Worm (Caenorhabditis elegans) whole organism, young adult: Measurements from ENCODE around the gene lips-8.

ENCODE experiments used
- C17E4.6 ChIP-seq: fragments of 200-800 bp; sonication (Bioruptor generic); IDR thresholded peaks from 2 replicates; pipeline ENCODE4 v1.3.6; 2022; ENCODE audit warnings: missing genetic modification reagents, missing genetic modification characterization, missing compliant biosample characterization
- F10E7.11 ChIP-seq: sonication (generic microtip); optimal IDR thresholded peaks from 2 replicates; lab custom pipeline; 2017; ENCODE audit warnings: mild to moderate bottlenecking, missing genetic modification characterization, moderate library complexity, missing compliant biosample characterization
- F22D6.2 ChIP-seq: sonication (generic microtip); optimal IDR thresholded peaks from 2 replicates; lab custom pipeline; 2016; ENCODE audit warnings: mild to moderate bottlenecking, missing genetic modification characterization, missing compliant biosample characterization
- K11D2.4 ChIP-seq: fragments of 200-800 bp; sonication (Bioruptor generic); IDR thresholded peaks from 2 replicates; pipeline ENCODE4 v1.3.6; 2022; ENCODE audit warnings: missing genetic modification reagents, missing genetic modification characterization, missing compliant biosample characterization
- T26A5.8 ChIP-seq: sonication (generic microtip); optimal IDR thresholded peaks from 2 replicates; lab custom pipeline; 2016; ENCODE audit warnings: missing genetic modification characterization, missing compliant biosample characterization
- Y56A3A.18 ChIP-seq: fragments of 200-800 bp; sonication (Bioruptor generic); IDR thresholded peaks from 2 replicates; pipeline ENCODE4 v1.3.6; 2022; ENCODE audit warnings: missing genetic modification reagents, missing genetic modification characterization, missing compliant biosample characterization
- Y79H2A.3 ChIP-seq: fragments of 200-800 bp; sonication (Bioruptor generic); conservative IDR thresholded peaks from 2 replicates; pipeline ENCODE4 v1.3.6; 2022; ENCODE audit warnings: missing genetic modification reagents, missing genetic modification characterization, missing compliant biosample characterization
- Y95B8A.8 ChIP-seq: fragments of 200-800 bp; sonication (Bioruptor generic); IDR thresholded peaks from 2 replicates; pipeline ENCODE4 v1.3.6; 2022; ENCODE audit warnings: missing genetic modification reagents, missing genetic modification characterization, missing compliant biosample characterization
- akir-1 ChIP-seq: fragments of 200-800 bp; sonication (Bioruptor generic); optimal IDR thresholded peaks from 2 replicates; lab custom pipeline; 2018; ENCODE audit warnings: mild to moderate bottlenecking, missing genetic modification characterization, moderate library complexity, missing compliant biosample characterization
- ama-1 ChIP-seq, 3 experiments: fragments of 150-350 bp in 1 of 3; sonication (generic microtip) in 2 of 3; optimal IDR thresholded peaks; 2 replicates each; lab custom pipeline; 2014 to 2018; ENCODE audit warnings: missing biosample characterization in 2 of 3, missing genetic modification characterization in 2 of 3, missing genetic modification reagents in 2 of 3
- aptf-2 ChIP-seq: fragments of 200-800 bp; sonication (Bioruptor generic); conservative IDR thresholded peaks from 2 replicates; pipeline ENCODE4 v1.3.6; 2022; ENCODE audit warnings: missing genetic modification reagents, missing genetic modification characterization, missing compliant biosample characterization
- atf-7 ChIP-seq: sonication (generic microtip); optimal IDR thresholded peaks from 2 replicates; lab custom pipeline; 2017; ENCODE audit warnings: mild to moderate bottlenecking, missing genetic modification characterization, missing compliant biosample characterization
- athp-1 ChIP-seq: sonication (generic microtip); optimal IDR thresholded peaks from 2 replicates; lab custom pipeline; 2017; ENCODE audit warnings: mild to moderate bottlenecking, missing genetic modification characterization, missing compliant biosample characterization
- attf-5 ChIP-seq: fragments of 200-800 bp; sonication (Bioruptor generic); optimal IDR thresholded peaks from 2 replicates; lab custom pipeline; 2018; ENCODE audit warnings: mild to moderate bottlenecking, missing genetic modification characterization, missing compliant biosample characterization
- attf-6 ChIP-seq: fragments of 200-800 bp; sonication (Bioruptor generic); IDR thresholded peaks from 2 replicates; pipeline ENCODE4 v1.3.6; 2022; ENCODE audit warnings: missing genetic modification reagents, missing genetic modification characterization, missing compliant biosample characterization
- ccch-3 ChIP-seq: fragments of 200-800 bp; sonication (Bioruptor generic); optimal IDR thresholded peaks from 2 replicates; lab custom pipeline; 2018; ENCODE audit warnings: mild to moderate bottlenecking, missing genetic modification characterization, missing compliant biosample characterization
- ceh-100 ChIP-seq: fragments of 200-800 bp; sonication (Bioruptor generic); IDR thresholded peaks from 2 replicates; pipeline ENCODE4 v1.3.6; 2022; ENCODE audit warnings: missing genetic modification reagents, missing genetic modification characterization, missing compliant biosample characterization
- dox-1 ChIP-seq: fragments of 200-800 bp; sonication (Bioruptor generic); IDR thresholded peaks from 2 replicates; pipeline ENCODE4 v1.3.6; 2022; ENCODE audit warnings: missing genetic modification reagents, missing genetic modification characterization, missing compliant biosample characterization
- dpff-1 ChIP-seq: sonication (generic microtip); optimal IDR thresholded peaks from 2 replicates; lab custom pipeline; 2017; ENCODE audit warnings: mild to moderate bottlenecking, missing genetic modification characterization, missing compliant biosample characterization
- dpl-1 ChIP-seq: fragments of 150-350 bp; optimal IDR thresholded peaks from 2 replicates; lab custom pipeline; 2014; ENCODE audit warnings: missing biosample characterization, missing genetic modification reagents, missing genetic modification characterization
- egl-44 ChIP-seq: fragments of 200-800 bp; sonication (Bioruptor generic); IDR thresholded peaks from 2 replicates; pipeline ENCODE4 v1.3.6; 2022; ENCODE audit warnings: missing genetic modification reagents, missing genetic modification characterization, missing compliant biosample characterization
- ekl-4 ChIP-seq: fragments of 200-800 bp; sonication (Bioruptor generic); IDR thresholded peaks from 2 replicates; pipeline ENCODE4 v1.3.6; 2022; ENCODE audit warnings: missing genetic modification reagents, missing genetic modification characterization, missing compliant biosample characterization
- fkh-3 ChIP-seq: sonication (generic microtip); optimal IDR thresholded peaks from 2 replicates; lab custom pipeline; 2016; ENCODE audit warnings: mild to moderate bottlenecking, missing genetic modification characterization, missing compliant biosample characterization
- gei-17 ChIP-seq: fragments of 200-800 bp; sonication (Bioruptor generic); optimal IDR thresholded peaks from 2 replicates; lab custom pipeline; 2018; ENCODE audit warnings: mild to moderate bottlenecking, missing genetic modification characterization, missing compliant biosample characterization
- hmg-1.2 ChIP-seq: fragments of 200-800 bp; sonication (Bioruptor generic); IDR thresholded peaks from 2 replicates; pipeline ENCODE4 v1.3.6; 2022; ENCODE audit warnings: missing genetic modification reagents, missing genetic modification characterization, missing compliant biosample characterization
- hrde-1 ChIP-seq: sonication (generic microtip); optimal IDR thresholded peaks from 2 replicates; lab custom pipeline; 2016; ENCODE audit warnings: missing genetic modification characterization, mild to moderate bottlenecking, missing compliant biosample characterization, moderate library complexity, missing genotype, missing genetic modification reagents, borderline replicate concordance
- hsf-1 ChIP-seq: fragments of 200-800 bp; sonication (Bioruptor generic); IDR thresholded peaks from 2 replicates; pipeline ENCODE4 v1.3.6; 2022; ENCODE audit warnings: missing genetic modification reagents, missing genetic modification characterization, missing compliant biosample characterization
- let-526 ChIP-seq: fragments of 200-800 bp; sonication (Bioruptor generic); IDR thresholded peaks from 2 replicates; pipeline ENCODE4 v1.3.6; 2022; ENCODE audit warnings: missing genetic modification reagents, missing genetic modification characterization, missing compliant biosample characterization
- lin-26 ChIP-seq: fragments of 200-800 bp; sonication (Bioruptor generic); IDR thresholded peaks from 2 replicates; pipeline ENCODE4 v1.3.6; 2022; ENCODE audit warnings: missing genetic modification reagents, missing genetic modification characterization, missing compliant biosample characterization
- lin-35 ChIP-seq, 3 experiments: fragments of 150-350 bp in 2 of 3; sonication (generic microtip) in 1 of 3; optimal IDR thresholded peaks; 2 replicates each; lab custom pipeline; 2014 to 2018; ENCODE audit warnings: missing biosample characterization in 3 of 3, missing genetic modification characterization in 3 of 3, missing genetic modification reagents in 3 of 3
- lsy-27 ChIP-seq: sonication (generic microtip); optimal IDR thresholded peaks from 2 replicates; lab custom pipeline; 2017; ENCODE audit warnings: missing genetic modification characterization, mild to moderate bottlenecking, missing compliant biosample characterization, antibody characterized with exemption, missing genotype, borderline replicate concordance; ENCODE audit not compliant: insufficient read depth
- mxl-1 ChIP-seq: sonication (generic microtip); optimal IDR thresholded peaks from 2 replicates; lab custom pipeline; 2016; ENCODE audit warnings: missing genetic modification characterization, missing compliant biosample characterization
- nfyb-1 ChIP-seq: fragments of 200-800 bp; sonication (Bioruptor generic); IDR thresholded peaks from 2 replicates; pipeline ENCODE4 v1.3.6; 2022; ENCODE audit warnings: missing genetic modification reagents, missing genetic modification characterization, missing compliant biosample characterization
- unc-62 ChIP-seq: fragments of 150-350 bp; optimal IDR thresholded peaks from 2 replicates; lab custom pipeline; 2014; ENCODE audit warnings: missing biosample characterization, missing genetic modification reagents, missing genetic modification characterization
- zfh-2 ChIP-seq: fragments of 200-800 bp; sonication (Bioruptor generic); conservative IDR thresholded peaks from 2 replicates; pipeline ENCODE4 v1.3.6; 2022; ENCODE audit warnings: missing genetic modification reagents, missing genetic modification characterization, missing compliant biosample characterization
- zim-3 ChIP-seq: sonication (generic microtip); optimal IDR thresholded peaks from 2 replicates; lab custom pipeline; 2017; ENCODE audit warnings: mild to moderate bottlenecking, missing genetic modification characterization, moderate library complexity, missing compliant biosample characterization
- ztf-26 ChIP-seq: sonication (generic microtip); optimal IDR thresholded peaks from 2 replicates; lab custom pipeline; 2017; ENCODE audit warnings: missing genetic modification characterization, missing compliant biosample characterization
- ztf-3 ChIP-seq: fragments of 200-800 bp; sonication (Bioruptor generic); optimal IDR thresholded peaks from 2 replicates; lab custom pipeline; 2018; ENCODE audit warnings: mild to moderate bottlenecking, missing genetic modification characterization, missing compliant biosample characterization

lips-8 gene

ce11 chrX:14877691-14878090, 20.6 kb upstream of the lips-8 start (continued):
- TF ChIP-seq dpff-1: no peak
- 0 out of 2 replicates have a peak, but pooled peaks have one; percentile 7 for TF ChIP-seq nfyb-1 (GFP tag; lab: Robert Waterston, UW)
- no peak for TF ChIP-seq attf-6 (GFP tag; lab: Robert Waterston, UW)
- no peak for TF ChIP-seq ekl-4 (GFP tag; lab: Robert Waterston, UW)
- no peak for TF ChIP-seq lin-26
- peak; percentile 43; the same call in 1 of the 2 replicates for TF ChIP-seq Y56A3A.18 (GFP tag; lab: Robert Waterston, UW)
- TF ChIP-seq fkh-3 (tag; lab: Kevin White, UChicago): no peak
- no peak for TF ChIP-seq atf-7 (tag; lab: Kevin White, UChicago)
- TF ChIP-seq ccch-3 (GFP tag; lab: Kevin White, UChicago): no peak
- no peak for TF ChIP-seq ztf-3
- no peak for TF ChIP-seq hmg-1.2 (GFP tag; lab: Robert Waterston, UW)
- no peak for TF ChIP-seq unc-62 (GFP tag; lab: Kevin White, UChicago)
- TF ChIP-seq hsf-1 (GFP tag; lab: Robert Waterston, UW): 0 out of 2 replicates have a peak, but pooled peaks have one; percentile 7
- TF ChIP-seq athp-1 (tag; lab: Kevin White, UChicago): no peak
- TF ChIP-seq attf-5 (GFP tag; lab: Kevin White, UChicago): no peak
- no peak for TF ChIP-seq ztf-26
- TF ChIP-seq egl-44: no peak
- TF ChIP-seq dox-1: 0 out of 2 replicates have a peak, but pooled peaks have one; percentile 19
- no peak for TF ChIP-seq lin-35 (GFP tag; optimal IDR thresholded peaks at IDR 0.05; lab: Kevin White, UChicago)
- TF ChIP-seq mxl-1 (tag; lab: Kevin White, UChicago): no peak
- no peak for TF ChIP-seq ceh-100 (GFP tag; lab: Robert Waterston, UW)
- no peak for TF ChIP-seq let-526
- no peak for TF ChIP-seq Y79H2A.3 (GFP tag; lab: Robert Waterston, UW)

DNA sequence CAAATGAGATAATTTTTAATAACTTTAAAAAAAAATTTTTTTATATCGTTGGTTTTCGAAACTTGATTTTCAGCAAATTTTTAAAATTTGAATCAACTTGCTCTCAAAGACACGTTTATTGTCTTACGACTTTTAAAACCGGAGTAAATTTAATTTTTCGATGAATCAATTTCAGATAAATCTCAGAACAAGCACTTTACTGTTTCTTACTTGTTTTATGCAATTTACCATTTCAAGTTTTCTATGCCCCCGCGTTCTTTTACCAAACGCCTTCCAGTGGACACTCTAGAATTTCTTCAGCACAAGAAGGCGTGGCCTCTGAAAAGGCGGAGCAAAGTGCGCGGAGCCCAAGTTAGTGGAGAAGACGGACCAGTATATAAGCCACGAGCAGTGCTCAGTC, 17.2 kb upstream of the lips-8 start, which contains the start of gene flp-8:
TSS of gene flp-8 (plus strand) at position 301 of the 400 bp plus-strand sequence.
- TF ChIP-seq T26A5.8 (tag; lab: Kevin White, UChicago) (no peak), aptf-2 (GFP tag; lab: Robert Waterston, UW) (no peak)

DNA sequence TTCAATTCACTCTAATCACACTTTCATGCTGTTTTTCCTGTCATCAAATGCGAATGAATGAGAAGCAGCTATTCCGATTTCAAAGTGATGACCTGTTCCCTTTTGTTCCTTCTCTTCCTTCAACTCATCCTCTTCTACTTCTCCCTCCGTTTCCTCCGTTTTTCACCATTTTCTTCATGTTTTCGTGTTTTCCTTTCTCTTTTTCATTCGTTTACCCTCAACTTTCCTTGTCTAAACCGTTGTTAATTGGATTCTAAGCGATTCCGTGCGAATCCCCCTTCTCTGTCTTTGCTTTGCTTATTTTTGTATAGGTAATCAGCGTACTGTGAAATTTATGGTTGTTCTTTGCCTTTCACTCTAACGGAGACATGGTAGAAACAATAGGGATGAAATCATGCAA, 12.4 kb upstream of the lips-8 start:
- TF ChIP-seq hsf-1 (GFP tag; lab: Robert Waterston, UW) (no peak), K11D2.4 (GFP tag; lab: Robert Waterston, UW) (no peak), ztf-26 (no peak), akir-1 (GFP tag; lab: Kevin White, UChicago) (no peak), zfh-2 (GFP tag; lab: Robert Waterston, UW) (no peak), aptf-2 (GFP tag; lab: Robert Waterston, UW) (no peak), lsy-27 (tag; lab: Kevin White, UChicago) (no peak), gei-17 (GFP tag; lab: Kevin White, UChicago) (no peak), egl-44 (no peak), Y95B8A.8 (no peak), C17E4.6 (no peak), ama-1 (optimal IDR thresholded peaks at IDR 0.05; lab: Kevin White, UChicago) (no peak), ama-1 (GFP tag; optimal IDR thresholded peaks at IDR 0.05; lab: Kevin White, UChicago) (no peak), F22D6.2 (tag; lab: Kevin White, UChicago) (no peak)

DNA sequence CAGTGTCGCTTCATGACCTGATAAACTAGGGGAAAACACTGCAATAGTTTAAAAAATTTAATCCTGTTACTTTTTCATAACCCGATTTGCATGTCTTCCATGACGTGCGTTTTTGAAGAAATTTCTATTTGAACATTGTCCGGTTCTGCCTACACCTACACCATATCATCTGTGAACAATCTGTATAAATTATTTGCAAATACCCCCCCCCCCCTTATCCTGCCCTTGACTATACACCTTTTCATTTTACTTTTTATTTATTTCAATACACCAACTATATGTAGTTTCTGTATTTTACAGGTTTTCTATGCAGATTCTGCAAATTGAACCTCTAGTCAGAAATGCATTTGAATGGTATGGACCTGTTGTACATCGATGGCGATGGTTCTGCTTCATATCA, 10.1 kb upstream of the lips-8 start, which contains the start of gene daf-6:
TSS of gene daf-6 (plus strand) at position 301 of the 400 bp plus-strand sequence.
- no peak for TF ChIP-seq F10E7.11
- TF ChIP-seq zim-3 (tag; lab: Kevin White, UChicago): no peak
- no peak for TF ChIP-seq dpl-1
- no peak for TF ChIP-seq ama-1 (optimal IDR thresholded peaks at IDR 0.05; lab: Kevin White, UChicago)
- TF ChIP-seq ama-1 (GFP tag; optimal IDR thresholded peaks at IDR 0.05; lab: Kevin White, UChicago): no peak
- no peak for TF ChIP-seq dpff-1
- TF ChIP-seq athp-1 (tag; lab: Kevin White, UChicago): no peak
- no peak for TF ChIP-seq attf-6 (GFP tag; lab: Robert Waterston, UW)
- no peak for TF ChIP-seq hrde-1 (tag; lab: Kevin White, UChicago)
